Worm (Caenorhabditis elegans) whole organism, L2 larva: ENCODE data around the gene srv-21.

Experiments used
- C34F6.9 ChIP-seq: fragments of 150-350 bp; optimal IDR thresholded peaks from 2 replicates; lab custom pipeline; 2014; ENCODE audit warnings: missing biosample characterization, missing genetic modification characterization
- F13H6.1 ChIP-seq: sonication (generic microtip); optimal IDR thresholded peaks from 2 replicates; lab custom pipeline; 2016; ENCODE audit warnings: missing genetic modification characterization, missing compliant biosample characterization
- Y55F3AM.14 ChIP-seq: fragments of 200-800 bp; sonication (Bioruptor generic); optimal IDR thresholded peaks from 2 replicates; lab custom pipeline; 2018; ENCODE audit warnings: mild to moderate bottlenecking, missing genetic modification characterization, missing compliant biosample characterization
- alr-1 ChIP-seq: fragments of 150-350 bp; optimal IDR thresholded peaks from 2 replicates; lab custom pipeline; 2014; ENCODE audit warnings: missing biosample characterization, missing genetic modification characterization
- aly-2 ChIP-seq: fragments of 150-350 bp; optimal IDR thresholded peaks from 2 replicates; lab custom pipeline; 2014; ENCODE audit warnings: missing biosample characterization, missing genetic modification characterization
- ceh-16 ChIP-seq: fragments of 150-350 bp; optimal IDR thresholded peaks from 2 replicates; lab custom pipeline; 2014; ENCODE audit warnings: missing biosample characterization, missing genetic modification characterization
- crh-2 ChIP-seq: sonication (generic microtip); optimal IDR thresholded peaks from 2 replicates; lab custom pipeline; 2017; ENCODE audit warnings: missing biosample characterization, missing genetic modification characterization
- dmd-4 ChIP-seq: sonication (generic microtip); optimal IDR thresholded peaks from 2 replicates; lab custom pipeline; 2017; ENCODE audit warnings: missing biosample characterization, missing genetic modification characterization
- egl-27 ChIP-seq: sonication (generic microtip); optimal IDR thresholded peaks from 3 replicates; lab custom pipeline; 2017; ENCODE audit warnings: missing biosample characterization, missing genetic modification reagents, missing genetic modification characterization
- elt-1 ChIP-seq: fragments of 150-350 bp; optimal IDR thresholded peaks from 2 replicates; lab custom pipeline; 2014; ENCODE audit warnings: missing biosample characterization, missing genetic modification characterization
- elt-3 ChIP-seq: sonication (generic microtip); optimal IDR thresholded peaks from 2 replicates; lab custom pipeline; 2017; ENCODE audit warnings: missing biosample characterization, missing genetic modification characterization
- fos-1 ChIP-seq: fragments of 150-350 bp; optimal IDR thresholded peaks from 2 replicates; lab custom pipeline; 2014; ENCODE audit warnings: missing biosample characterization, missing genetic modification characterization
- lin-11 ChIP-seq: fragments of 150-350 bp; sonication (generic microtip); optimal IDR thresholded peaks from 2 replicates; lab custom pipeline; 2014; ENCODE audit warnings: missing biosample characterization, missing genetic modification characterization, inconsistent platforms, mixed read lengths
- lin-13 ChIP-seq: fragments of 150-350 bp; optimal IDR thresholded peaks from 2 replicates; lab custom pipeline; 2014; ENCODE audit warnings: missing biosample characterization, missing genetic modification reagents, missing genetic modification characterization
- lin-39 ChIP-seq: fragments of 150-350 bp; optimal IDR thresholded peaks from 2 replicates; lab custom pipeline; 2014; ENCODE audit warnings: missing biosample characterization, missing genetic modification reagents, missing genetic modification characterization
- lsy-2 ChIP-seq, 2 experiments: fragments of 150-350 bp in 1 of 2; sonication (generic microtip) in 1 of 2; optimal IDR thresholded peaks; 2 replicates each; lab custom pipeline; 2014 to 2017; ENCODE audit warnings: missing biosample characterization in 2 of 2, missing genetic modification characterization in 2 of 2
- mab-5 ChIP-seq: fragments of 150-350 bp; optimal IDR thresholded peaks from 2 replicates; lab custom pipeline; 2014; ENCODE audit warnings: missing biosample characterization, missing genetic modification characterization
- mbf-1 ChIP-seq: sonication (generic microtip); optimal IDR thresholded peaks from 2 replicates; lab custom pipeline; 2017; ENCODE audit warnings: missing biosample characterization, missing genetic modification characterization
- mdl-1 ChIP-seq, 2 experiments: fragments of 150-350 bp in 1 of 2; sonication (generic microtip) in 1 of 2; optimal IDR thresholded peaks; 2 replicates each; lab custom pipeline; 2017; ENCODE audit warnings: missing biosample characterization in 2 of 2, missing genetic modification characterization in 2 of 2
- nhr-11 ChIP-seq: fragments of 150-350 bp; optimal IDR thresholded peaks from 2 replicates; lab custom pipeline; 2014; ENCODE audit warnings: missing biosample characterization, missing genetic modification characterization
- nhr-12 ChIP-seq: fragments of 150-350 bp; optimal IDR thresholded peaks from 2 replicates; lab custom pipeline; 2014; ENCODE audit warnings: missing biosample characterization, missing genetic modification characterization
- nhr-129 ChIP-seq: fragments of 150-350 bp; optimal IDR thresholded peaks from 2 replicates; lab custom pipeline; 2014; ENCODE audit warnings: missing biosample characterization, missing genetic modification characterization
- nhr-21 ChIP-seq: fragments of 150-350 bp; optimal IDR thresholded peaks from 2 replicates; lab custom pipeline; 2014; ENCODE audit warnings: missing biosample characterization, missing genetic modification characterization
- nhr-23 ChIP-seq: fragments of 150-350 bp; optimal IDR thresholded peaks from 2 replicates; lab custom pipeline; 2014; ENCODE audit warnings: missing biosample characterization, missing genetic modification reagents, missing genetic modification characterization
- nhr-237 ChIP-seq: fragments of 150-350 bp; optimal IDR thresholded peaks from 2 replicates; lab custom pipeline; 2014; ENCODE audit warnings: missing biosample characterization, missing genetic modification characterization
- nhr-25 ChIP-seq: fragments of 150-350 bp; sonication (generic microtip); optimal IDR thresholded peaks from 3 replicates; lab custom pipeline; 2014; ENCODE audit warnings: missing biosample characterization, missing genetic modification characterization
- nhr-77 ChIP-seq: fragments of 150-350 bp; optimal IDR thresholded peaks from 2 replicates; lab custom pipeline; 2014; ENCODE audit warnings: missing biosample characterization, missing genetic modification characterization
- peb-1 ChIP-seq: fragments of 150-350 bp; optimal IDR thresholded peaks from 2 replicates; lab custom pipeline; 2014; ENCODE audit warnings: missing biosample characterization, missing genetic modification characterization
- sem-4 ChIP-seq: fragments of 150-350 bp; optimal IDR thresholded peaks from 2 replicates; lab custom pipeline; 2014; ENCODE audit warnings: missing biosample characterization, missing genetic modification reagents, missing genetic modification characterization
- skn-1 ChIP-seq: sonication (generic microtip); optimal IDR thresholded peaks from 2 replicates; lab custom pipeline; 2017; ENCODE audit warnings: missing biosample characterization, missing genetic modification characterization
- sma-9 ChIP-seq, 2 experiments: fragments of 150-350 bp in 1 of 2; sonication (generic microtip) in 1 of 2; optimal IDR thresholded peaks; 2 replicates each; lab custom pipeline; 2014 to 2016; ENCODE audit warnings: missing genetic modification characterization in 2 of 2, mild to moderate bottlenecking in 1 of 2, missing biosample characterization in 1 of 2, missing compliant biosample characterization in 1 of 2, missing genetic modification reagents in 1 of 2, moderate library complexity in 1 of 2
- unc-39 ChIP-seq: fragments of 150-350 bp; optimal IDR thresholded peaks from 2 replicates; lab custom pipeline; 2014; ENCODE audit warnings: missing biosample characterization, missing genetic modification characterization
- unc-55 ChIP-seq: fragments of 150-350 bp; sonication (generic microtip); optimal IDR thresholded peaks from 3 replicates; lab custom pipeline; 2014; ENCODE audit warnings: missing biosample characterization, missing genetic modification reagents, missing genetic modification characterization
- unc-62 ChIP-seq: fragments of 150-350 bp; optimal IDR thresholded peaks from 2 replicates; lab custom pipeline; 2014; ENCODE audit warnings: missing biosample characterization, missing genetic modification reagents, missing genetic modification characterization
- zag-1 ChIP-seq: fragments of 150-350 bp; optimal IDR thresholded peaks from 2 replicates; lab custom pipeline; 2014; ENCODE audit warnings: missing biosample characterization, missing genetic modification characterization
- ztf-1 ChIP-seq: fragments of 200-800 bp; sonication (Bioruptor generic); conservative IDR thresholded peaks from 2 replicates; pipeline ENCODE4 v1.3.6; 2022; ENCODE audit warnings: missing genetic modification characterization, missing compliant biosample characterization
- ztf-11 ChIP-seq: sonication (generic microtip); optimal IDR thresholded peaks from 2 replicates; lab custom pipeline; 2017; ENCODE audit warnings: missing biosample characterization, missing genetic modification characterization
- ztf-4 ChIP-seq: fragments of 150-350 bp; optimal IDR thresholded peaks from 2 replicates; lab custom pipeline; 2014; ENCODE audit warnings: missing biosample characterization, missing genetic modification characterization

Gene srv-21

ce11 chrIV:5903305-5903778, 26.2 kb upstream of the srv-21 start, which contains the start of gene H04M03.12:
H04M03.12 (minus strand) TSS chrIV:5903355.
- TF ChIP-seq peb-1 (tag; lab: Kevin White, UChicago): no peak
- TF ChIP-seq ceh-16 (tag; lab: Kevin White, UChicago): no peak
- no peak for TF ChIP-seq mbf-1 (tag; lab: Kevin White, UChicago)
- no peak for TF ChIP-seq nhr-25
- TF ChIP-seq lsy-2 (tag; optimal IDR thresholded peaks at IDR 0.05; lab: Kevin White, UChicago): no peak
- no peak for TF ChIP-seq nhr-237 (tag; lab: Kevin White, UChicago)
- TF ChIP-seq unc-62: no peak
- no peak for TF ChIP-seq elt-1 (tag; lab: Kevin White, UChicago)
- no peak for TF ChIP-seq zag-1 (tag; lab: Kevin White, UChicago)
- no peak for TF ChIP-seq lin-11 (tag; lab: Kevin White, UChicago)
- TF ChIP-seq Y55F3AM.14 (GFP tag; lab: Kevin White, UChicago): no peak
- TF ChIP-seq mdl-1 (tag; optimal IDR thresholded peaks at IDR 0.05; lab: Kevin White, UChicago): no peak
- no peak for TF ChIP-seq F13H6.1
- no peak for TF ChIP-seq ztf-4 (tag; lab: Kevin White, UChicago)

ce11 chrIV:5902730-5903129, 25.6 kb upstream of the srv-21 start:
- TF ChIP-seq dmd-4 (tag; lab: Kevin White, UChicago) (no peak), elt-1 (tag; lab: Kevin White, UChicago) (no peak), unc-62 (no peak), lin-39 (tag; lab: Kevin White, UChicago) (no peak), ztf-4 (tag; lab: Kevin White, UChicago) (no peak), ztf-11 (tag; lab: Kevin White, UChicago) (no peak), unc-39 (tag; lab: Kevin White, UChicago) (no peak), mdl-1 (tag; optimal IDR thresholded peaks at IDR 0.05; lab: Kevin White, UChicago) (no peak), lin-11 (tag; lab: Kevin White, UChicago) (no peak), aly-2 (tag; lab: Kevin White, UChicago) (no peak), skn-1 (tag; lab: Kevin White, UChicago) (no peak), C34F6.9 (tag; lab: Kevin White, UChicago) (no peak), unc-55 (GFP tag; lab: Kevin White, UChicago) (no peak), mab-5 (tag; lab: Kevin White, UChicago) (no peak), fos-1 (tag; lab: Kevin White, UChicago) (no peak), alr-1 (no peak), ztf-1 (GFP tag; lab: Robert Waterston, UW) (no peak), nhr-12 (tag; lab: Kevin White, UChicago) (no peak), nhr-11 (tag; lab: Kevin White, UChicago) (no peak)

ce11 chrIV:5896341-5896740, 19.2 kb upstream of the srv-21 start, which contains the start of gene pck-3:
pck-3 (plus strand) TSS chrIV:5896641.
- TF ChIP-seq egl-27 (tag; lab: Kevin White, UChicago) (no peak), unc-62 (no peak), nhr-25 (no peak), nhr-11 (tag; lab: Kevin White, UChicago) (no peak), elt-3 (tag; lab: Kevin White, UChicago) (no peak), sem-4 (tag; lab: Kevin White, UChicago) (no peak), mab-5 (tag; lab: Kevin White, UChicago) (no peak), Y55F3AM.14 (GFP tag; lab: Kevin White, UChicago) (no peak), nhr-23 (tag; lab: Kevin White, UChicago) (no peak), nhr-77 (no peak), crh-2 (no peak), nhr-129 (tag; lab: Kevin White, UChicago) (no peak), ztf-1 (GFP tag; lab: Robert Waterston, UW) (no peak), lin-13 (GFP tag; lab: Kevin White, UChicago) (no peak), unc-39 (tag; lab: Kevin White, UChicago) (no peak), nhr-21 (tag; lab: Kevin White, UChicago) (no peak), sma-9 (GFP tag; optimal IDR thresholded peaks at IDR 0.05; lab: Kevin White, UChicago) (no peak), sma-9 (tag; optimal IDR thresholded peaks at IDR 0.05; lab: Kevin White, UChicago) (no peak)
- TF ChIP-seq, all 48 proteins: peak for 0
